Fruit fly (Drosophila melanogaster): ENCODE results near the gene CG13058.

CG13058 gene

dm6 chr3L:16356171-16356765 lies 27.6 kb downstream of the CG13058 start (continued):
- TF ChIP-seq PHDP (tag; optimal IDR thresholded peaks at IDR 0.05) (peak; percentile 8), br (optimal IDR thresholded peaks at IDR 0.05) (no peak), btn (GFP tag; optimal IDR thresholded peaks at IDR 0.05) (no peak), Sox102F (GFP tag; optimal IDR thresholded peaks at IDR 0.05) (no peak), CG10979 (tag; optimal IDR thresholded peaks at IDR 0.05) (no peak), hkb (optimal IDR thresholded peaks at IDR 0.05) (no peak), hkb (GFP tag; IDR thresholded peaks at IDR 0.05) (no peak), chn (GFP tag; optimal IDR thresholded peaks at IDR 0.05) (no peak), hth (optimal IDR thresholded peaks at IDR 0.05) (no peak), CG7786 (GFP tag; optimal IDR thresholded peaks at IDR 0.05) (no peak), CG34376 (GFP tag; optimal IDR thresholded peaks at IDR 0.05) (peak; percentile 93), en (GFP tag; optimal IDR thresholded peaks at IDR 0.05) (no peak), insv (GFP tag; optimal IDR thresholded peaks at IDR 0.05) (no peak), CG13894 (tag; optimal IDR thresholded peaks at IDR 0.05) (peak; percentile 97), mld (GFP tag; IDR thresholded peaks at IDR 0.05; ENCODE audit: partially characterized antibody) (no peak), CG30431 (GFP tag; optimal IDR thresholded peaks at IDR 0.05) (no peak), CG4360 (GFP tag; IDR thresholded peaks at IDR 0.05) (no peak), CG11723 (GFP tag; optimal IDR thresholded peaks at IDR 0.05) (no peak), Side (GFP tag; optimal IDR thresholded peaks at IDR 0.05) (no peak), E2f1 (GFP tag; IDR thresholded peaks at IDR 0.05) (no peak), Med (GFP tag) (peak; percentile 51), tgo (GFP tag; IDR thresholded peaks at IDR 0.05) (no peak), dmrt99B (tag; optimal IDR thresholded peaks at IDR 0.05) (no peak), CG32532 (GFP tag; IDR thresholded peaks at IDR 0.05) (no peak), CG14441 (GFP tag; IDR thresholded peaks at IDR 0.05) (no peak), lab (GFP tag; optimal IDR thresholded peaks at IDR 0.05) (no peak), cas (GFP tag; IDR thresholded peaks at IDR 0.05) (no peak), gt (GFP tag; IDR thresholded peaks at IDR 0.05) (no peak), sob (GFP tag; IDR thresholded peaks at IDR 0.05) (no peak), Hr39 (optimal IDR thresholded peaks at IDR 0.05) (no peak), CG1529 (GFP tag; optimal IDR thresholded peaks at IDR 0.05) (no peak), trh (GFP tag; optimal IDR thresholded peaks at IDR 0.05) (no peak), zen2 (GFP tag; IDR thresholded peaks at IDR 0.05; ENCODE audit: partially characterized antibody) (no peak), esg (GFP tag; conservative IDR thresholded peaks at IDR 0.05) (no peak), unpg (GFP tag; optimal IDR thresholded peaks at IDR 0.05) (no peak), CG17186 (GFP tag; optimal IDR thresholded peaks at IDR 0.05) (no peak), Nf-YA (GFP tag; IDR thresholded peaks at IDR 0.05) (no peak), Lim3 (GFP tag; IDR thresholded peaks at IDR 0.05) (no peak), Xrp1 (GFP tag; IDR thresholded peaks at IDR 0.05) (no peak), HmgZ (tag; optimal IDR thresholded peaks at IDR 0.05) (no peak), CG7839 (tag; optimal IDR thresholded peaks at IDR 0.05) (no peak), wdn (GFP tag; IDR thresholded peaks at IDR 0.05) (no peak), CG11504 (tag; optimal IDR thresholded peaks at IDR 0.05) (no peak), CrebB (tag; optimal IDR thresholded peaks at IDR 0.05) (no peak), chinmo (GFP tag; IDR thresholded peaks at IDR 0.05; ENCODE audit: partially characterized antibody) (peak; percentile 83; the same call in 2 of the 4 replicates), CG8290 (GFP tag; optimal IDR thresholded peaks at IDR 0.05) (no peak), CG8290 (tag; optimal IDR thresholded peaks at IDR 0.05) (peak in 1 of 2 experiments; percentile 48), gem (tag; optimal IDR thresholded peaks at IDR 0.05) (no peak), sd (tag; optimal IDR thresholded peaks at IDR 0.05) (no peak)

Data from whole organism, embryonic.